Fruit fly (Drosophila melanogaster): ENCODE data around the gene CG42376.

CG42376 gene

dm6 chrX:263728-264344, 9.2 kb downstream of the CG42376 start, which contains the start of gene CG13377 (continued):
- 0 out of 2 replicates have a peak, but pooled peaks have one; percentile 38 for TF ChIP-seq seq (GFP tag; IDR thresholded peaks at IDR 0.05)
- TF ChIP-seq CG13894 (tag; optimal IDR thresholded peaks at IDR 0.05) = peak; percentile 93
- 0 out of 2 replicates have a peak, but pooled peaks have one; percentile 23 for TF ChIP-seq CG4730 (GFP tag; IDR thresholded peaks at IDR 0.05)
- TF ChIP-seq CG14014 (GFP tag; IDR thresholded peaks at IDR 0.05) = peak; percentile 63; the same call in 1 of the 2 replicates
- peak; percentile 9 for TF ChIP-seq HHEX (GFP tag; optimal IDR thresholded peaks at IDR 0.05)
- TF ChIP-seq bsh (GFP tag; optimal IDR thresholded peaks at IDR 0.05) = peak in 1 of 2 experiments; percentile 40
- TF ChIP-seq ranshi (GFP tag; IDR thresholded peaks at IDR 0.05) = peak; percentile 48; the same call in 1 of the 2 replicates
- no peak for TF ChIP-seq Spps (tag; optimal IDR thresholded peaks at IDR 0.05)
- no peak for TF ChIP-seq pnt (GFP tag; optimal IDR thresholded peaks at IDR 0.05)
- TF ChIP-seq Meics (GFP tag; optimal IDR thresholded peaks at IDR 0.05) = peak; percentile 26
- TF ChIP-seq CG4424 (GFP tag; optimal IDR thresholded peaks at IDR 0.05) = no peak
- no peak for TF ChIP-seq Atf3 (GFP tag; optimal IDR thresholded peaks at IDR 0.05)
- peak; percentile 50 for TF ChIP-seq unpg (GFP tag; optimal IDR thresholded peaks at IDR 0.05)
- 0 out of 4 replicates have a peak, but pooled peaks have one; percentile 49 for TF ChIP-seq chinmo (GFP tag; IDR thresholded peaks at IDR 0.05; ENCODE audit: partially characterized antibody)
- TF ChIP-seq tgo (GFP tag; IDR thresholded peaks at IDR 0.05) = peak; percentile 38; the same call in 1 of the 3 replicates
- peak; percentile 98 for TF ChIP-seq Deaf1 (tag; optimal IDR thresholded peaks at IDR 0.05)
- peak; percentile 33 for TF ChIP-seq PHDP (tag; optimal IDR thresholded peaks at IDR 0.05)
- TF ChIP-seq CG12769 (tag; optimal IDR thresholded peaks at IDR 0.05) = peak; percentile 77
- TF ChIP-seq CG9817 (tag; optimal IDR thresholded peaks at IDR 0.05) = no peak
- peak; percentile 83 for TF ChIP-seq Med (GFP tag)
- TF ChIP-seq CG17359 (tag; optimal IDR thresholded peaks at IDR 0.05) = peak; percentile 42
- no peak for TF ChIP-seq nom (GFP tag; optimal IDR thresholded peaks at IDR 0.05)
- TF ChIP-seq zen (tag; optimal IDR thresholded peaks at IDR 0.05) = no peak
- TF ChIP-seq Gug (GFP tag; IDR thresholded peaks at IDR 0.05) = 0 out of 4 replicates have a peak, but pooled peaks have one; percentile 6
- 0 out of 2 replicates have a peak, but pooled peaks have one; percentile 13 for TF ChIP-seq unc-4 (GFP tag; IDR thresholded peaks at IDR 0.05; ENCODE audit: partially characterized antibody)
- no peak for TF ChIP-seq Hey (tag; optimal IDR thresholded peaks at IDR 0.05)
- TF ChIP-seq Xbp1 (GFP tag; optimal IDR thresholded peaks at IDR 0.05) = peak; percentile 9
- TF ChIP-seq CG8924 (tag; optimal IDR thresholded peaks at IDR 0.05) = peak; percentile 38
- TF ChIP-seq CG3847 (GFP tag; IDR thresholded peaks at IDR 0.05) = no peak
- peak; percentile 59; the same call in 1 of the 2 replicates for TF ChIP-seq Drgx (GFP tag; IDR thresholded peaks at IDR 0.05)
- peak; percentile 16 for TF ChIP-seq CG7556 (GFP tag; optimal IDR thresholded peaks at IDR 0.05)
- TF ChIP-seq gt (GFP tag; IDR thresholded peaks at IDR 0.05) = no peak
- no peak for TF ChIP-seq Bdp1 (GFP tag; optimal IDR thresholded peaks at IDR 0.05)
- TF ChIP-seq CG43689 (GFP tag; IDR thresholded peaks at IDR 0.05) = no peak
- peak; percentile 3 for TF ChIP-seq B-H2 (GFP tag; optimal IDR thresholded peaks at IDR 0.05)
- 0 out of 2 replicates have a peak, but pooled peaks have one; percentile 32 for TF ChIP-seq stc (GFP tag; IDR thresholded peaks at IDR 0.05)
- no peak for TF ChIP-seq CG15269 (tag; optimal IDR thresholded peaks at IDR 0.05)
- no peak for TF ChIP-seq Hr51 (GFP tag; optimal IDR thresholded peaks at IDR 0.05)
- no peak for TF ChIP-seq gcm (GFP tag; optimal IDR thresholded peaks at IDR 0.05)

dm6 chrX:265692-266091, 11.0 kb downstream of the CG42376 start:
- TF ChIP-seq twi (tag; optimal IDR thresholded peaks at IDR 0.05) (no peak), insv (GFP tag; optimal IDR thresholded peaks at IDR 0.05) (no peak), pros (GFP tag; optimal IDR thresholded peaks at IDR 0.05) (no peak), CG7271 (tag; optimal IDR thresholded peaks at IDR 0.05) (no peak), amos (GFP tag; IDR thresholded peaks at IDR 0.05; ENCODE audit: partially characterized antibody) (no peak), CG5180 (GFP tag; optimal IDR thresholded peaks at IDR 0.05) (no peak), CG2199 (GFP tag; IDR thresholded peaks at IDR 0.05) (0 out of 3 replicates have a peak, but pooled peaks have one; percentile 69), sens (GFP tag) (peak; percentile 56), prd (optimal IDR thresholded peaks at IDR 0.05) (no peak), prd (GFP tag; IDR thresholded peaks at IDR 0.05) (no peak), Hmr (GFP tag; optimal IDR thresholded peaks at IDR 0.05) (no peak), seq (GFP tag; IDR thresholded peaks at IDR 0.05) (no peak), CG31224 (GFP tag; IDR thresholded peaks at IDR 0.05) (0 out of 2 replicates have a peak, but pooled peaks have one; percentile 21)

Data from whole organism, embryonic.